Worm (Caenorhabditis elegans): ENCODE measurements around the gene Y41D4B.15.

- TF ChIP-seq nhr-25 (tag; optimal IDR thresholded peaks at IDR 0.05) (no peak), nhr-12 (tag; optimal IDR thresholded peaks at IDR 0.05) (no peak), nhr-28 (tag; optimal IDR thresholded peaks at IDR 0.05) (no peak), ztf-4 (tag; optimal IDR thresholded peaks at IDR 0.05) (no peak), ama-1 (optimal IDR thresholded peaks at IDR 0.05) (no peak), ztf-11 (tag; optimal IDR thresholded peaks at IDR 0.05) (no peak), nhr-11 (tag; optimal IDR thresholded peaks at IDR 0.05) (no peak), fos-1 (tag; optimal IDR thresholded peaks at IDR 0.05) (no peak), tbx-2 (tag; optimal IDR thresholded peaks at IDR 0.05) (no peak), elt-3 (tag; optimal IDR thresholded peaks at IDR 0.05) (no peak), nhr-76 (tag; optimal IDR thresholded peaks at IDR 0.05) (no peak), nhr-77 (tag; optimal IDR thresholded peaks at IDR 0.05) (no peak), snpc-4 (tag; optimal IDR thresholded peaks at IDR 0.05) (no peak), nhr-43 (tag; optimal IDR thresholded peaks at IDR 0.05; ENCODE audit: poor library complexity, severe bottlenecking) (no peak)
Measured at ce11 chrIV:1516527-1516926, 47.4 kb upstream of the Y41D4B.15 start, which contains the start of gene clec-172.
